Worm (Caenorhabditis elegans) whole organism, L1 larva: ENCODE data around the gene gldi-5.
"Not testable (repeated sequence)": the region's sequence is repeated elsewhere in the genome, so short reads cannot be mapped to it uniquely, and the experiment has no call there.

Experiments used
- fos-1 ChIP-seq: fragments of 150-350 bp; optimal IDR thresholded peaks from 2 replicates; lab custom pipeline; 2014; ENCODE audit warnings: missing biosample characterization, missing genetic modification characterization
- ztf-11 ChIP-seq, 2 experiments: sonication (generic microtip); optimal IDR thresholded peaks; 2 replicates each; lab custom pipeline; 2016 to 2017; ENCODE audit warnings: missing genetic modification characterization in 2 of 2, missing biosample characterization in 1 of 2, missing compliant biosample characterization in 1 of 2

DNA sequence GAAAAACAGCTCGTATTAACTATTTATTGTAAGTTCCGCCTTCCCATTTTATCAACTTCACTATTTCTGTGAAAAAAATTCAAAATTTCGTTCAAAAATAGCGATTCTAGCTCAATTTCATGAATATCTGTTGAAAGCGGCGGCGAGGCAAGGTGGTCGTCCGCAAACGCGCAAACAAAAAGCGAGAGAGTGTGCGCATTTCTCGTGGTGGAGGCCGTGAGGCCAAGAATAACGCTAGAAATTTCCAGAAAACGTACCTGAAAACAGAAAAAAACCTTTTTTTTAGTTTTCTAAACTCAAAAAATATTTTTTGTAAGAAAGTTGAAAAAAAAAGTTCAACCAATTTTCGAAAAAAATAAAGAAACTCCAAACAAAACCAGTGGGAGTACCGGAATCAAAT is 29.1 kb downstream of the gldi-5 start:
- TF ChIP-seq ztf-11 (tag; optimal IDR thresholded peaks at IDR 0.05; lab: Kevin White, UChicago); fos-1 (tag; lab: Kevin White, UChicago): not testable (repeated sequence)
